Worm (Caenorhabditis elegans): Measurements from ENCODE around the gene metl-2.

DNA sequence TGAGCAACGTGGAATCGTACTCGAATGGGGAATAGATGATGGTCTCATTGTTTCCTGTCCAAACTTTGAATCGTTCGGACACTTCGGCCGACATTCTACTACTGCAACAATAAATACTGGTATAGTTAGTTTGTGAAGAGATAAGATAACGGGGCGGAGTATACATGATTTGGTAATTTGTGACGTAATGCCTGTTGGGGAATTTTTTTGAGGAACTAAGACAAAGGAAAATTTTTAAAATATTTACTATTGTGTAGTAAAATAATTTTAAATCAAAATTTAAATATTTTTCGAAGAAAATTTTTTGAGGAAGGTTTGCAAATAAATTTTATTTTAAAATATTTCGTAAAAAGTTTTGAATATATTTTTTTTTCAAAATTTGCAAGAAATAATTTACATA is 5.7 kb upstream of the metl-2 start, which contains the start of gene elo-9:
- TF ChIP-seq flt-1 (GFP tag; IDR thresholded peaks at IDR 0.05) (no peak), T22C8.4 (GFP tag; IDR thresholded peaks at IDR 0.05) (no peak), med-1 (GFP tag; optimal IDR thresholded peaks at IDR 0.05; ENCODE audit: insufficient read depth) (no peak), ztf-29 (GFP tag; IDR thresholded peaks at IDR 0.05) (no peak), ref-1 (GFP tag; conservative IDR thresholded peaks at IDR 0.05) (no peak), klf-2 (GFP tag; conservative IDR thresholded peaks at IDR 0.05) (no peak), tab-1 (GFP tag; IDR thresholded peaks at IDR 0.05) (no peak), cog-1 (tag; optimal IDR thresholded peaks at IDR 0.05) (no peak)

All from whole organism, midembryonic.